Worm (Caenorhabditis elegans): ENCODE data around the gene H39E23.2.

H39E23.2 gene

DNA sequence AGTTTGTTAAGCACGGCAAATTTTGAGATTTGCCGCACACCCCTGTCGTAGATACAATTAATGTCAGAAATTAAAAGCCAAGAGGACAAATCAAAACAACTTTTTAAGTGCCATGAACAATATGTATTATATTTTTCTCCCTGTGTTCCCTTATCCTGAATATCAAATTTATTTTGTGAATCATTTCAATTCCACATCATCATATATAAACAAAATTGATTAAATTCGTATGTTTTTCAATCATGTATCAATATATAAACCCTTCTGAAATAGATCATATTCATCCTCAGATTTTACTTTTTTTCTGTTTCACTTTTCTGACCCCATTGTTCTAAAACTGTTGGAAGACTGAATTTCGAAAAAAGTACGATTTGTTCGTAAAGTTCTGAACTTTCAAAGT is 36.0 kb upstream of the H39E23.2 start, which contains the start of gene D1086.11:
Gene D1086.11, plus strand, starts transcription at position 301 of the 400 bp plus-strand sequence.
- TF ChIP-seq elt-2 (tag; optimal IDR thresholded peaks at IDR 0.05): no peak
- no peak for TF ChIP-seq mdl-1 (tag; optimal IDR thresholded peaks at IDR 0.05)
- TF ChIP-seq ztf-4 (tag; optimal IDR thresholded peaks at IDR 0.05): no peak
- no peak for TF ChIP-seq eor-1 (tag; optimal IDR thresholded peaks at IDR 0.05)
- no peak for TF ChIP-seq unc-39 (tag; optimal IDR thresholded peaks at IDR 0.05)
- TF ChIP-seq elt-3 (tag; optimal IDR thresholded peaks at IDR 0.05): no peak
- TF ChIP-seq snpc-4 (tag; optimal IDR thresholded peaks at IDR 0.05): no peak
- TF ChIP-seq jun-1 (tag; optimal IDR thresholded peaks at IDR 0.05): no peak
- no peak for TF ChIP-seq lin-15B (tag; optimal IDR thresholded peaks at IDR 0.05)
- TF ChIP-seq tbx-2 (tag; optimal IDR thresholded peaks at IDR 0.05): no peak

DNA sequence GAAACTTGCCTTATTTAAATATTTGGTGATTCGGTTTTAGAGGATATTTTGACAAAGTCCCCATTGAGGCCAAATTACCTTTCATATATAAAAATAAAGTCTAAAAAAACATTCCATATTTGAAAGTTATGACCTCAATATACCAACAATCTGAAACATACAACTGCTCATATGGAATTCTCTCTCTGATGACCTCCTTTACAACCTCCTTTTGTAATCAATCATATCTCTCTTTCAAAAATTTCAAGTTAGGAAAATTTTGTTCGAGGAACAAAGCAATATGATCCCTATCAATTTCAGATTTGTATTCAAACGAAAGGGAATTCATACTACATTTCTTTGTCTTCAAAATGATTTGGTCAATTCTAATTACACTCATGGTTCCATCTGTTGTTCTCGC is 30.6 kb upstream of the H39E23.2 start, which contains the start of gene D1086.6:
Gene D1086.6, plus strand, starts transcription at position 301 of the 400 bp plus-strand sequence.
- TF ChIP-seq skn-1 (tag; optimal IDR thresholded peaks at IDR 0.05) (no peak), fkh-10 (GFP tag; optimal IDR thresholded peaks at IDR 0.05) (no peak), ceh-82 (tag; optimal IDR thresholded peaks at IDR 0.05) (no peak), hmg-11 (tag; optimal IDR thresholded peaks at IDR 0.05) (no peak), elt-3 (tag; optimal IDR thresholded peaks at IDR 0.05) (no peak), ceh-28 (tag; optimal IDR thresholded peaks at IDR 0.05) (no peak), R02D3.7 (tag; optimal IDR thresholded peaks at IDR 0.05) (no peak), ama-1 (optimal IDR thresholded peaks at IDR 0.05) (no peak)

DNA sequence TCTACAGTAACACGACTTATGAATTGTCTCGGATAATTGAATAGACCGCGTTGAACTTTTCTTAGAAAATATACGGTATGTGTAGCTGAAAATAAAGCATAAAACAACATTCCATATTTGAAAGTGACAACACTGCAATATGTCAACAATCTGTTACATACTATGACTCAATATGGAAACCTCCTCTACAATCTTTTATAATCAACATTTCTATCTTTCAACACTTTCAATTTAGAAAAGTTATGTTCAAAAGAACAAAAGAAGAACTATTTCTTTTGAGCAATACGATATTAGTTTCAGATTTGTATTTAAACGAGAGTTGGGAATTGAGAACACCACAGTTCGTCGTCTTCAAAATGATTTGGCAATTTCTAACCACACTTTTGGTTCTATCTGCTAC is 27.7 kb upstream of the H39E23.2 start, which contains the start of gene D1086.10:
Gene D1086.10, plus strand, starts transcription at position 301 of the 400 bp plus-strand sequence.
- TF ChIP-seq tbx-2 (tag; optimal IDR thresholded peaks at IDR 0.05): no peak
- no peak for TF ChIP-seq pha-4 (tag; optimal IDR thresholded peaks at IDR 0.05)
- no peak for TF ChIP-seq R02D3.7 (tag; optimal IDR thresholded peaks at IDR 0.05)
- TF ChIP-seq elt-3 (tag; optimal IDR thresholded peaks at IDR 0.05): no peak
- TF ChIP-seq fkh-2 (tag; optimal IDR thresholded peaks at IDR 0.05): no peak
- TF ChIP-seq zag-1 (tag; optimal IDR thresholded peaks at IDR 0.05): no peak
- TF ChIP-seq fkh-10 (GFP tag; optimal IDR thresholded peaks at IDR 0.05): no peak
- no peak for TF ChIP-seq ceh-28 (tag; optimal IDR thresholded peaks at IDR 0.05)
- no peak for TF ChIP-seq nhr-237 (tag; optimal IDR thresholded peaks at IDR 0.05)
- no peak for TF ChIP-seq eor-1 (tag; optimal IDR thresholded peaks at IDR 0.05)
- TF ChIP-seq ztf-4 (tag; optimal IDR thresholded peaks at IDR 0.05): no peak
- no peak for TF ChIP-seq nhr-28 (tag; optimal IDR thresholded peaks at IDR 0.05)
- TF ChIP-seq ZK546.5 (tag; optimal IDR thresholded peaks at IDR 0.05): no peak
- no peak for TF ChIP-seq pqm-1 (tag; optimal IDR thresholded peaks at IDR 0.05)

DNA sequence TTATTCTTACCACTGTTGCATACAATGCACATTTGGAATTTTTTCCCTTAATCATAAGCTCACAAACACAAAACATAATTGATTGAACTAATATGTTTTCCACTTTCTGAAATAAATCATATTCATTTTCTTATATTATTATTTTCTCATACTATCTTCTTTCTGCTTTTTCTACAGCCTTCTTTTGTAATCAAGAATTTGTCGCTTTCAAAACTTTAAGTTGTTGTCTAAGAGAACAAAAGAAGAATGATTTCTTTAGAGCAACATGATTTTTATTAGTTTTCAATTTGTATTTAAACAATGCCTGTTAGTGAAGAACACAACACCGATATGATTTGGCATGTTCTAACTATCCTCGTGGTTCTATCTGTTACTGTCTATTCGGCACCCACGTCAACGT is 26.2 kb upstream of the H39E23.2 start, which contains the start of gene D1086.7:
Gene D1086.7, plus strand, starts transcription at position 301 of the 400 bp plus-strand sequence.
- no peak for TF ChIP-seq eor-1 (tag; optimal IDR thresholded peaks at IDR 0.05)
- TF ChIP-seq ceh-82 (tag; optimal IDR thresholded peaks at IDR 0.05): no peak
- TF ChIP-seq fkh-2 (tag; optimal IDR thresholded peaks at IDR 0.05): no peak
- no peak for TF ChIP-seq egl-27 (tag; optimal IDR thresholded peaks at IDR 0.05)
- no peak for TF ChIP-seq pha-4 (tag; optimal IDR thresholded peaks at IDR 0.05)
- TF ChIP-seq ZK546.5 (tag; optimal IDR thresholded peaks at IDR 0.05): no peak
- no peak for TF ChIP-seq nfya-1 (tag; optimal IDR thresholded peaks at IDR 0.05; ENCODE audit: insufficient read depth)
- no peak for TF ChIP-seq nhr-76 (tag; optimal IDR thresholded peaks at IDR 0.05)
- no peak for TF ChIP-seq R02D3.7 (tag; optimal IDR thresholded peaks at IDR 0.05)
- TF ChIP-seq ztf-11 (tag; optimal IDR thresholded peaks at IDR 0.05): no peak

DNA sequence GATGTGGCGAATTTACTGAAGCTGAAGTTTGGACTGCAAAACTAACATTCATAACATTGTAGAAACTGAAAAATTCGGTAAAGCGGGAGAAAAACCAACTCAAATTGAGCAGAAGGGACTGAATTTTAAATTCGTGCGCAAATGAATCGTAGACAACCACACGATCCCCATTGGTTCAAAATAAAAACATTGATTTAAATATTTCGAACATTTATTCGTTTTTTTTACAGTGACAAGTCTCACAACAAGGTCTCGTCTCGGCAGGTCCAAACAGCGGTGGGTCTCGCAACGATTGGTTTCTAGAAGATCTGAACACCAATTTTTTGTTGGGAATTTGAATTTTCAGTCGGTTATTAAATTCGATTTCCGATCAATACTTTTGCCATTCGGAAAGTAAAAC is 24.6 kb upstream of the H39E23.2 start, which contains the start of gene D1086.18:
Gene D1086.18, plus strand, starts transcription at position 301 of the 400 bp plus-strand sequence.
- TF ChIP-seq nhr-11 (tag; optimal IDR thresholded peaks at IDR 0.05): no peak
- TF ChIP-seq elt-2 (tag; optimal IDR thresholded peaks at IDR 0.05): no peak
- TF ChIP-seq jun-1 (tag; optimal IDR thresholded peaks at IDR 0.05): no peak
- TF ChIP-seq zag-1 (tag; optimal IDR thresholded peaks at IDR 0.05): no peak
- TF ChIP-seq fos-1 (tag; optimal IDR thresholded peaks at IDR 0.05): no peak
- no peak for TF ChIP-seq nhr-28 (tag; optimal IDR thresholded peaks at IDR 0.05)
- no peak for TF ChIP-seq fkh-2 (tag; optimal IDR thresholded peaks at IDR 0.05)
- TF ChIP-seq fkh-10 (GFP tag; optimal IDR thresholded peaks at IDR 0.05): no peak
- TF ChIP-seq unc-39 (tag; optimal IDR thresholded peaks at IDR 0.05): no peak
- no peak for TF ChIP-seq eor-1 (tag; optimal IDR thresholded peaks at IDR 0.05)
- no peak for TF ChIP-seq elt-3 (tag; optimal IDR thresholded peaks at IDR 0.05)
- TF ChIP-seq ceh-9 (tag; optimal IDR thresholded peaks at IDR 0.05): no peak
- TF ChIP-seq pha-4 (tag; optimal IDR thresholded peaks at IDR 0.05): no peak
- no peak for TF ChIP-seq nhr-23 (tag; optimal IDR thresholded peaks at IDR 0.05)
- TF ChIP-seq lin-39 (tag; optimal IDR thresholded peaks at IDR 0.05): no peak
